Worm (Caenorhabditis elegans): Measurements from ENCODE around the gene upb-1.

ce11 chrII:6252707-6253106, 37.2 kb downstream of the upb-1 start:
- no peak for TF ChIP-seq unc-62 (GFP tag; optimal IDR thresholded peaks at IDR 0.05)
- no peak for TF ChIP-seq ces-1 (GFP tag; optimal IDR thresholded peaks at IDR 0.05)
- TF ChIP-seq nhr-237 (tag; optimal IDR thresholded peaks at IDR 0.05) = no peak
- no peak for TF ChIP-seq ceh-83 (GFP tag; optimal IDR thresholded peaks at IDR 0.05)
- TF ChIP-seq nhr-12 (tag; optimal IDR thresholded peaks at IDR 0.05) = no peak
- no peak for TF ChIP-seq snpc-4 (tag; optimal IDR thresholded peaks at IDR 0.05)
- TF ChIP-seq ztf-11 (tag; optimal IDR thresholded peaks at IDR 0.05) = no peak
- TF ChIP-seq nhr-76 (tag; optimal IDR thresholded peaks at IDR 0.05) = no peak
- no peak for TF ChIP-seq blmp-1 (tag; optimal IDR thresholded peaks at IDR 0.05)
- TF ChIP-seq mep-1 (tag; optimal IDR thresholded peaks at IDR 0.05) = no peak
- no peak for TF ChIP-seq mab-5 (tag; optimal IDR thresholded peaks at IDR 0.05)
